Worm (Caenorhabditis elegans) whole organism, L4 larva: Measurements from ENCODE around the gene kxd-1.

Experiments used
- F10B5.3 ChIP-seq: sonication (generic microtip); optimal IDR thresholded peaks from 2 replicates; lab custom pipeline; 2016; ENCODE audit warnings: mild to moderate bottlenecking, missing genetic modification characterization, missing compliant biosample characterization
- F26F4.8 ChIP-seq: fragments of 200-800 bp; sonication (Bioruptor generic); conservative IDR thresholded peaks from 2 replicates; pipeline ENCODE4 v1.3.6; 2022; ENCODE audit warnings: missing genetic modification characterization, missing compliant biosample characterization
- aha-1 ChIP-seq: fragments of 150-350 bp; peaks from one replicate; lab custom pipeline; 2014; ENCODE audit warnings: missing biosample characterization, missing genetic modification characterization
- ama-1 ChIP-seq: fragments of 150-350 bp; optimal IDR thresholded peaks from 2 replicates; lab custom pipeline; 2014; ENCODE audit warnings: inconsistent platforms, mixed read lengths
- ces-1 ChIP-seq: fragments of 150-350 bp; sonication (generic microtip); optimal IDR thresholded peaks from 4 replicates; lab custom pipeline; 2014; ENCODE audit warnings: missing biosample characterization, missing genetic modification reagents, missing genetic modification characterization
- cey-2 ChIP-seq: sonication (generic microtip); optimal IDR thresholded peaks from 3 replicates; lab custom pipeline; 2017; ENCODE audit warnings: missing genetic modification characterization, mild to moderate bottlenecking, missing compliant biosample characterization, antibody characterized with exemption, borderline replicate concordance; ENCODE audit not compliant: insufficient read depth
- daf-16 ChIP-seq, 3 experiments: sonication (generic microtip); optimal IDR thresholded peaks; 2 replicates each; lab custom pipeline; 2016 to 2017; ENCODE audit warnings: missing genetic modification characterization in 3 of 3, missing genetic modification reagents in 3 of 3, mild to moderate bottlenecking in 2 of 3, missing compliant biosample characterization in 2 of 3, missing biosample characterization in 1 of 3, moderate library complexity in 1 of 3
- dpl-1 ChIP-seq: fragments of 150-350 bp; optimal IDR thresholded peaks from 2 replicates; lab custom pipeline; 2014; ENCODE audit warnings: missing biosample characterization, missing genetic modification reagents, missing genetic modification characterization
- egl-27 ChIP-seq: sonication (generic microtip); optimal IDR thresholded peaks from 3 replicates; lab custom pipeline; 2017; ENCODE audit warnings: missing biosample characterization, missing genetic modification reagents, missing genetic modification characterization
- egl-43 ChIP-seq: fragments of 200-800 bp; sonication (Bioruptor generic); IDR thresholded peaks from 2 replicates; pipeline ENCODE4 v1.3.6; 2022; ENCODE audit warnings: missing genetic modification reagents, missing genetic modification characterization, missing compliant biosample characterization
- fkh-10 ChIP-seq: fragments of 150-350 bp; optimal IDR thresholded peaks from 2 replicates; lab custom pipeline; 2014; ENCODE audit warnings: missing biosample characterization, missing genetic modification reagents, missing genetic modification characterization
- hlh-11 ChIP-seq: fragments of 200-800 bp; sonication (Bioruptor generic); optimal IDR thresholded peaks from 2 replicates; lab custom pipeline; 2018; ENCODE audit warnings: mild to moderate bottlenecking, missing genetic modification characterization, missing compliant biosample characterization
- hlh-30 ChIP-seq: sonication (generic microtip); optimal IDR thresholded peaks from 2 replicates; lab custom pipeline; 2017; ENCODE audit warnings: antibody characterized with exemption, mild to moderate bottlenecking, missing genetic modification characterization, missing compliant biosample characterization; ENCODE audit not compliant: insufficient read depth
- hmg-1.1 ChIP-seq: fragments of 200-800 bp; sonication (Bioruptor generic); IDR thresholded peaks from 2 replicates; pipeline ENCODE4 v1.3.6; 2022; ENCODE audit warnings: missing genetic modification reagents, missing genetic modification characterization, missing compliant biosample characterization
- lin-15B ChIP-seq: fragments of 150-350 bp; sonication (generic microtip); optimal IDR thresholded peaks from 3 replicates; lab custom pipeline; 2014; ENCODE audit warnings: missing biosample characterization, missing genetic modification characterization
- lin-38 ChIP-seq: fragments of 200-800 bp; sonication (Bioruptor generic); IDR thresholded peaks from 2 replicates; pipeline ENCODE4 v1.3.6; 2022; ENCODE audit warnings: missing genetic modification reagents, missing genetic modification characterization, missing compliant biosample characterization
- mdl-1 ChIP-seq, 2 experiments: fragments of 150-350 bp in 1 of 2; sonication (generic microtip) in 1 of 2; optimal IDR thresholded peaks; 2 replicates each; lab custom pipeline; 2014 to 2017; ENCODE audit warnings: missing biosample characterization in 2 of 2, missing genetic modification characterization in 2 of 2
- mep-1 ChIP-seq: fragments of 150-350 bp; sonication (generic microtip); optimal IDR thresholded peaks from 3 replicates; lab custom pipeline; 2014; ENCODE audit warnings: missing biosample characterization, missing genetic modification characterization
- mes-2 ChIP-seq: sonication (generic microtip); optimal IDR thresholded peaks from 2 replicates; lab custom pipeline; 2016; ENCODE audit warnings: missing genotype, mild to moderate bottlenecking, missing genetic modification characterization, missing compliant biosample characterization; ENCODE audit not compliant: poor library complexity, severe bottlenecking
- mxl-3 ChIP-seq: fragments of 200-800 bp; sonication (Bioruptor generic); optimal IDR thresholded peaks from 2 replicates; lab custom pipeline; 2018; ENCODE audit warnings: mild to moderate bottlenecking, missing genetic modification characterization, missing compliant biosample characterization
- nhr-10 ChIP-seq: fragments of 150-350 bp; optimal IDR thresholded peaks from 2 replicates; lab custom pipeline; 2014; ENCODE audit warnings: missing biosample characterization, missing genetic modification characterization
- nhr-102 ChIP-seq: sonication (generic microtip); optimal IDR thresholded peaks from 2 replicates; lab custom pipeline; 2016; ENCODE audit warnings: mild to moderate bottlenecking, missing genetic modification characterization, moderate library complexity, missing compliant biosample characterization
- nhr-11 ChIP-seq: fragments of 150-350 bp; optimal IDR thresholded peaks from 2 replicates; lab custom pipeline; 2014; ENCODE audit warnings: missing biosample characterization, missing genetic modification characterization
- pqm-1 ChIP-seq: sonication (generic microtip); optimal IDR thresholded peaks from 2 replicates; lab custom pipeline; 2017; ENCODE audit warnings: missing biosample characterization, missing genetic modification characterization
- snpc-1.2 ChIP-seq: fragments of 200-800 bp; sonication (Bioruptor generic); IDR thresholded peaks from 2 replicates; pipeline ENCODE4 v1.3.6; 2022; ENCODE audit warnings: missing genetic modification reagents, missing genetic modification characterization, missing compliant biosample characterization
- snpc-4 ChIP-seq: fragments of 150-350 bp; optimal IDR thresholded peaks from 2 replicates; lab custom pipeline; 2014; ENCODE audit warnings: missing biosample characterization, missing genetic modification characterization
- spr-1 ChIP-seq: sonication (generic microtip); optimal IDR thresholded peaks from 2 replicates; lab custom pipeline; 2016; ENCODE audit warnings: mild to moderate bottlenecking, missing genetic modification characterization, missing compliant biosample characterization
- spr-3 ChIP-seq: fragments of 200-800 bp; sonication (Bioruptor generic); optimal IDR thresholded peaks from 2 replicates; lab custom pipeline; 2018; ENCODE audit warnings: mild to moderate bottlenecking, missing genetic modification characterization, missing compliant biosample characterization
- unc-39 ChIP-seq: sonication (generic microtip); optimal IDR thresholded peaks from 2 replicates; lab custom pipeline; 2017; ENCODE audit warnings: missing biosample characterization, missing genetic modification characterization
- unc-62 ChIP-seq, 3 experiments: fragments of 150-350 bp in 1 of 3; sonication (generic microtip); optimal IDR thresholded peaks in 2 of 3; peaks in 1 of 3; 1 replicate in 1 of 3; 2 replicates in 2 of 3; lab custom pipeline; 2014 to 2017; ENCODE audit warnings: missing biosample characterization in 3 of 3, missing genetic modification characterization in 3 of 3, missing genetic modification reagents in 3 of 3, missing genotype in 1 of 3

kxd-1 gene

DNA sequence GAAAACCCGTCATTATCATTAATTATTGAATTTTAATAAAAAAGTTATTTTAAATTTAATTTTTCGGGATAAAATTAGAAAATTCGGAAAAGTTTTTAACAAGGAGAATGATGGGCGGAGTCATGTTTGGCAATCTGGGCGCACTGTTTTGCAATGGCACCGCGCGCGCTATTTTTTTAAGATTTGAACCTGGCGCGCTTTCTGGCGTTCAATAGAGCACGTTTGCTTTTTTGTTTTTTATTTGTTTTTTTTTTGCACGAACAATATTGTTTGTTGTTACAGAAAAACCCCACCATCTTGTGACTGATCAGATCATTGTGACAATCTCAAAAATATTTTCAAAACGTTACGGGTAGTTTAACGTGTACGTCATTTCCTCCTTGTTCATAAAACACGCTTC lies 15.9 kb downstream of the kxd-1 start, which contains the start of gene hyls-1 (continued):
- TF ChIP-seq cey-2 (tag; lab: Kevin White, UChicago) (no peak), spr-1 (peak; percentile 58), mdl-1 (tag; optimal IDR thresholded peaks at IDR 0.05; lab: Kevin White, UChicago) (no peak), hmg-1.1 (GFP tag; lab: Robert Waterston, UW) (peak; percentile 77), lin-15B (peak; percentile 54), mep-1 (peak; percentile 89)

DNA sequence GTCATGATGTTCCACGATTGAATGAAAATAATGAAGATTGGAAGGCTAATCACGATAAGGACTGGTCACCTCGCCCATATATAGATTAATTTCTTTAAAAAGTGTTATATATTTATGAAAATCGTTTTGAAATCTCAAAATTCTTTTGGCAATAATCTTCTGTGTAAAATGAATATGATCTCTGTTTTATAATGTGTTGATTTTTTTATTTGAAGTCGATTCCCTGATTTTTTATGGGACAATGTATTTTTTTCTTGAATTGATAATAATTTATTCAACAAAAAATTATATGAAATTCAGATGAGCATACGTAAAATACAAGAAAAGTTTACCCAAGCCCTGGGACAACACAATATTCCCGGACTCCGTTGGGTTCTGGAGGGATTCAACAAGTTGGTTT lies 18.2 kb downstream of the kxd-1 start, which contains the start of gene C05C8.1:
Gene C05C8.1 (plus strand): TSS at position 301 of the 400 bp plus-strand sequence.
- no peak for TF ChIP-seq dpl-1 (GFP tag; lab: Kevin White, UChicago)
- TF ChIP-seq nhr-10 (tag; lab: Kevin White, UChicago): no peak
- TF ChIP-seq aha-1 (tag; lab: Kevin White, UChicago): no peak
- TF ChIP-seq egl-43: no peak
- no peak for TF ChIP-seq hlh-30 (tag; lab: Kevin White, UChicago)
- TF ChIP-seq, all 104 proteins: peak for 0

DNA sequence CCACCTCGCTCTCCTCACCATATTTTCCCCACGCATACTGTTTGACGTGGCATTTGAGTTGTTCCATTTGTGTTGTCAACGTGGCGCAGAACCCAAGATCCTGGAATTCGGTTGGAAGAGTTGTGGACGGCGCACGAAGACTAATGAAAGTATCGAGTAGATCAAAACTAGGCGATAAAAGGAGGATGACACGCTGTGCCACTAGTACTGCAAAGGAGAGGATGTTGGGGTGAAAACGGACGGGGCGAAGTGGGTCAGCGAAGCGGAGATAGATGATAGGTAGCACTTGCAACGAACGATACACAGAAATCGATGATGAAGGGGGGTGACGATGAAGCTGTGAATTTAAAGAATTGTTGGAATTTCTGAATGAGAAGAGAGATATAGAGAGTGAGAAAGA lies 25.7 kb downstream of the kxd-1 start, which contains the start of gene C05C8.7:
Gene C05C8.7 (minus strand): TSS at position 100 of the 400 bp plus-strand sequence.
- TF ChIP-seq unc-62 (GFP tag; optimal IDR thresholded peaks at IDR 0.05 in 1 of 2; lab: Kevin White, UChicago): peak in 1 of 2 experiments; percentile 28
- TF ChIP-seq unc-62 (tag; optimal IDR thresholded peaks at IDR 0.05; lab: Kevin White, UChicago): no peak
- no peak for TF ChIP-seq fkh-10 (GFP tag; lab: Kevin White, UChicago)
- TF ChIP-seq mxl-3 (GFP tag; lab: Kevin White, UChicago): peak; percentile 21

DNA sequence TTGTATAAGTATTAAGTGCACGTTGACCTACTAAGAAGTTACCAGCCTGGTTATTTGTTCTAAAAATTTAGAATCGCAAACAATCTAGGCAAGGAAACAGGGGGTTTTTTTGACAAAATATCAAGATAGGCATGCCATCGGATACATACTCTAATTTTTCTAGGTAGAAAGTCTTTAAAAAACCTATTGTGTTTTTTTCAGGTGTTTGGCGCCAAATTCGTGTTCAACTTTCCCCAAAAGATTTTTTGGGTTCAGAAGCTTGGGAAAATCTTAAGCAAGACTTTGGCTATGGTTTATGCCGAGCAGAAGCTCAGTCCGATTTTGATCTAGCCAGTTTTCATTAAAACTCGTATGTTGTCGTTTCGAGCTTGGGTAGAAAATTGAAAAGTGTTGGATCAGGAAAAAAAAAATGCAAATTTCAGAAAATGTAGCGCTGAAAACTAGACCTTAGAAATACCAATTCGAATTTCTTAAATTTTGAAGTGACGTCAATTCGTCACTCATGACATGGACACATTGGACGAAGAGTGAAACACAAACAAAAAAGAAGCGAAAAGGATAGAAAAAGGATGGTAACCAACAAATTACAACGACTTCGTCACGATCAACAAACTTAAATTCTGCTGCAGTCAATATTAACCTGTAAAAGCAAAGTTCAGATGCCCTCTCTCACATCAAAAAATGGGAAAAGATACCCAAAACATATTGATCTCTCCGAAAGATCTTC lies 27.1 kb downstream of the kxd-1 start:
- TF ChIP-seq F26F4.8 (GFP tag; lab: Robert Waterston, UW) (no peak), unc-62 (GFP tag; optimal IDR thresholded peaks at IDR 0.05 in 1 of 2; lab: Kevin White, UChicago) (peak in 1 of 2 experiments; percentile 95), unc-62 (tag; optimal IDR thresholded peaks at IDR 0.05; lab: Kevin White, UChicago) (no peak), lin-38 (GFP tag; lab: Robert Waterston, UW) (no peak), aha-1 (tag; lab: Kevin White, UChicago) (peak; percentile 92), snpc-1.2 (GFP tag; lab: Robert Waterston, UW) (no peak), nhr-102 (tag; lab: Kevin White, UChicago) (no peak), snpc-4 (tag; lab: Kevin White, UChicago) (no peak), hlh-30 (tag; lab: Kevin White, UChicago) (no peak), unc-39 (tag; lab: Kevin White, UChicago) (no peak), hlh-11 (tag; lab: Kevin White, UChicago) (no peak), daf-16 (GFP tag; optimal IDR thresholded peaks at IDR 0.05; lab: Kevin White, UChicago) (no peak), daf-16 (tag; optimal IDR thresholded peaks at IDR 0.05; lab: Kevin White, UChicago) (no peak), F10B5.3 (tag; lab: Kevin White, UChicago) (no peak), spr-3 (GFP tag; lab: Kevin White, UChicago) (no peak), ces-1 (GFP tag; lab: Kevin White, UChicago) (no peak), nhr-11 (no peak), pqm-1 (no peak)

DNA sequence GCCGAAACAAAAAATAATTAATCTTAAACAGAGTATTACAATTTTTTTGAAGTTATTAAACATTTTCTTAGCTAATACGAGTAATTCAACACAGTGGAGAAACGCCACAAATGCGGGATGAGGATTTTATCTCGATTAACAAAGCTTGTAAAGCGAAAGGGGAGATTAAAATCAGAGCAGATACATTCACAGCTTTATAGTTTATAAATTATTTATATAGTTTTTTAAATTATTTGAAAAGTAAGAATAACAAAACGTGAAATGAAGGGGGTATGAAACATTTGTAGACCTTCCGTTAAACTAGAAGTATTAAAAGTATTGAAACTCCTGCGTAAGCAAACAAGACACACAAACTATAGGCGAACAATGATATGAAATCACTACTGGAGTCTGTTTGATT lies 33.8 kb downstream of the kxd-1 start, which contains the start of gene C05C8.8:
Gene C05C8.8 (minus strand): TSS at position 101 of the 400 bp plus-strand sequence.
- TF ChIP-seq egl-27 (tag; lab: Kevin White, UChicago) (no peak), mep-1 (no peak), mes-2 (no peak), ama-1 (no peak)
- TF ChIP-seq, all 104 proteins: peak for 0
